Worm (Caenorhabditis elegans) whole organism, L4/young adult: ENCODE results near the gene col-123.

Experiments
- dao-5 ChIP-seq: sonication (generic microtip); optimal IDR thresholded peaks from 2 replicates; lab custom pipeline; 2016; ENCODE audit warnings: missing genotype, missing genetic modification characterization, moderate library complexity, missing compliant biosample characterization
- him-1 ChIP-seq: sonication (generic microtip); optimal IDR thresholded peaks from 2 replicates; lab custom pipeline; 2016; ENCODE audit warnings: missing genotype, missing genetic modification reagents, missing genetic modification characterization, missing compliant biosample characterization

- no peak for TF ChIP-seq him-1 (tag; lab: Kevin White, UChicago)
- TF ChIP-seq dao-5 (tag; lab: Kevin White, UChicago) = no peak
Measured at ce11 chrIV:9777535-9777934, 44.2 kb upstream of the col-123 start, which contains the start of gene sna-2.
